Worm (Caenorhabditis elegans): ENCODE results near the gene srh-236.

The srh-236 gene

DNA sequence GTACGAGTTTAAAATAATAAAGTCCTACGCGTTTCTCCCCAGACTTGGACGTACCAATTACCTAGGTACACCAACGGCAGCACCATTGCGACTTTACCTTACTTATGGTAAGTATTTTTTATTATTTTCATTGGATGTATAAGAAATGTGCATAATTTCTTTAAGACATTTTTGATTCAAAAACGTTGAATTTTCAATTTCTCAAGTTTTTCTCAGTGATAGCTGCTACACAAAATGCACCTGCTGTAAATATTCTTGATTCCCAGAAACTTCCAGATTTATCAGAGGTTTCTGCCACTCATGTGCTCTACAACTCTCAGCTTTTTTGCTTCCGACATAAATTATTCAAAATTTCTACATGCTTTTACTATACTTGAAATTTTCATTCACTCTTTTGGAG lies 29.8 kb downstream of the srh-236 start, which contains the start of gene srh-159:
srh-159 (plus strand) TSS at position 301 of the 400 bp plus-strand sequence.
- TF ChIP-seq elt-3 (tag; optimal IDR thresholded peaks at IDR 0.05) (no peak), nhr-2 (tag; optimal IDR thresholded peaks at IDR 0.05) (no peak), mls-2 (tag; optimal IDR thresholded peaks at IDR 0.05) (no peak), unc-120 (tag; optimal IDR thresholded peaks at IDR 0.05; ENCODE audit: poor library complexity, severe bottlenecking) (no peak), pha-4 (tag; optimal IDR thresholded peaks at IDR 0.05) (no peak), lin-32 (GFP tag; optimal IDR thresholded peaks at IDR 0.05) (no peak), cnd-1 (tag; optimal IDR thresholded peaks at IDR 0.05) (no peak), blmp-1 (tag; optimal IDR thresholded peaks at IDR 0.05) (no peak), bed-3 (GFP tag; optimal IDR thresholded peaks at IDR 0.05) (no peak), hlh-1 (tag; optimal IDR thresholded peaks at IDR 0.05) (no peak), nhr-28 (tag; optimal IDR thresholded peaks at IDR 0.05) (no peak), mep-1 (tag; optimal IDR thresholded peaks at IDR 0.05) (no peak), nhr-237 (tag; optimal IDR thresholded peaks at IDR 0.05) (no peak), drap-1 (GFP tag; optimal IDR thresholded peaks at IDR 0.05) (no peak), mab-5 (tag; optimal IDR thresholded peaks at IDR 0.05) (no peak), ceh-43 (GFP tag; optimal IDR thresholded peaks at IDR 0.05) (no peak), ceh-39 (tag; optimal IDR thresholded peaks at IDR 0.05) (no peak), M03D4.4 (tag; optimal IDR thresholded peaks at IDR 0.05) (no peak), flh-1 (GFP tag; optimal IDR thresholded peaks at IDR 0.05) (no peak)

DNA sequence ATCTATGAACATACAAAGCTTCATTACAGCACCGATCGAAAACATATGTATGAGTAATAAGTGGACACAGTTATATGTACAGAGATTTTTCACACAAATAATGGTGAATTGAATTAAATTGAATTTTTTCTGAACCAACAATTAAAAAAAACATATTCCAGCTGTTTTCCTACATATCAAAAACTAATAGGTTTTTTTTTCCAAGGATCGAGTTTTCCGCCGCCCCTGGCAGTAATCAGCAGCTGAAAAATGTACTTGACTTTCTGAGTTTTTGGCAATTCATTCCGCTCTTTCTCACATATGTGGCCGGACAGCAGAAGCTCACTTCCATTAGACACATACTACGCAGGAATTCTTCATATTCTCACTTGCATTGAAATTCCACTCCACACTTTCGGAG lies 33.4 kb downstream of the srh-236 start, which contains the start of gene srh-174:
srh-174 (plus strand) TSS at position 301 of the 400 bp plus-strand sequence.
- TF ChIP-seq mab-5 (tag; optimal IDR thresholded peaks at IDR 0.05) (no peak), ces-1 (GFP tag; optimal IDR thresholded peaks at IDR 0.05) (no peak), tbx-8 (GFP tag; optimal IDR thresholded peaks at IDR 0.05) (no peak), hlh-1 (tag; optimal IDR thresholded peaks at IDR 0.05) (no peak), mls-2 (tag; optimal IDR thresholded peaks at IDR 0.05) (no peak), nhr-28 (tag; optimal IDR thresholded peaks at IDR 0.05) (no peak), bed-3 (GFP tag; optimal IDR thresholded peaks at IDR 0.05) (no peak), drap-1 (GFP tag; optimal IDR thresholded peaks at IDR 0.05) (no peak)

DNA sequence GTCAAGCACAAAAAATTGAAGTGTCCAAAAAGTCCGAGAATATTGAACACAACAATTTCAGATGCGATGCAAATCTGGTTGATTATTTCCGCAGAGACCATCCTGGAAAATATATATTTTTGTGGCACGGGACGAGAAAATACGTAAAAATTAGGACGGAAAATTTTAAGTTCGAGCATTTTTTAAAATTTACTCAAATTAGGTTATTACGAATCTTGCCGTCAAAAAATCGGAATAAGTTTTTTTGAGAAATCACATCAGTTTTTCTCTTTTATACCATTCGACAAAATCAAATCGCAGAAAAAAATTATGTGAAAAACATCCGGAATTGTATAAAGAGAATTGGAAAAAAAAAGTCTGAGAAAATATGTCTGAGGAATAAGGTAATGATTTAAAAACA lies 33.9 kb downstream of the srh-236 start, which contains the start of gene srsx-1:
srsx-1 (minus strand) TSS at position 101 of the 400 bp plus-strand sequence.
- TF ChIP-seq M03D4.4 (tag; optimal IDR thresholded peaks at IDR 0.05) (no peak), sem-2 (GFP tag; optimal IDR thresholded peaks at IDR 0.05) (no peak), nhr-237 (tag; optimal IDR thresholded peaks at IDR 0.05) (no peak), unc-120 (tag; optimal IDR thresholded peaks at IDR 0.05; ENCODE audit: poor library complexity, severe bottlenecking) (no peak), lin-13 (tag; optimal IDR thresholded peaks at IDR 0.05) (no peak), unc-39 (tag; optimal IDR thresholded peaks at IDR 0.05) (no peak), cnd-1 (tag; optimal IDR thresholded peaks at IDR 0.05) (no peak), pha-4 (tag; optimal IDR thresholded peaks at IDR 0.05) (no peak), bed-3 (GFP tag; optimal IDR thresholded peaks at IDR 0.05) (no peak), nhr-28 (tag; optimal IDR thresholded peaks at IDR 0.05) (no peak), lin-32 (GFP tag; optimal IDR thresholded peaks at IDR 0.05) (no peak), zip-8 (tag; optimal IDR thresholded peaks at IDR 0.05) (no peak), snpc-4 (tag; optimal IDR thresholded peaks at IDR 0.05) (no peak), ceh-43 (GFP tag; optimal IDR thresholded peaks at IDR 0.05) (no peak), blmp-1 (tag; optimal IDR thresholded peaks at IDR 0.05) (no peak), elt-3 (tag; optimal IDR thresholded peaks at IDR 0.05) (no peak), sptf-1 (tag; optimal IDR thresholded peaks at IDR 0.05) (no peak), ceh-39 (tag; optimal IDR thresholded peaks at IDR 0.05) (no peak)

DNA sequence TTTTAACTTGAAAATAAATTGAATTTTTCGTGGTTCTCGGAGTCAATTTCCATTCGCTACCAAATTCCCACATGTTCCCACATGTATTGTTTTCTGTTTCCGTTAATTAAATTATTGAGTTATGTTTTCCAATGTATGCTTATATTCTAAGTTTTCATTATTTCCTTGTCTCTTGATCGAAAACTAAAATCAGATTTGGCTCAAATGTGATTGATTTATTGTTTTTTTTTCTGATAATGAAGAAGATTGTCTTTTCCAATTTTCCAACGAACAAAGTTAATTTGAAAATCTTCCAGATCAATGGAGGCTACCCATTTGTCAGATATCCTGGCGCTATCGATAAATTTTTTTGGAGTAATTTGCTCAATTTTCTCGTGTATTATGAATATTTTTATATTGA lies 38.1 kb downstream of the srh-236 start, which contains the start of gene srbc-25:
srbc-25 (plus strand) TSS at position 301 of the 400 bp plus-strand sequence.
- TF ChIP-seq sem-2 (GFP tag; optimal IDR thresholded peaks at IDR 0.05) (no peak), ceh-43 (GFP tag; optimal IDR thresholded peaks at IDR 0.05) (no peak), sptf-1 (tag; optimal IDR thresholded peaks at IDR 0.05) (no peak), unc-39 (tag; optimal IDR thresholded peaks at IDR 0.05) (no peak), nhr-2 (tag; optimal IDR thresholded peaks at IDR 0.05) (no peak), ceh-83 (GFP tag; optimal IDR thresholded peaks at IDR 0.05) (no peak), nhr-12 (tag; optimal IDR thresholded peaks at IDR 0.05) (no peak), unc-120 (tag; optimal IDR thresholded peaks at IDR 0.05; ENCODE audit: poor library complexity, severe bottlenecking) (no peak), ham-2 (GFP tag; optimal IDR thresholded peaks at IDR 0.05) (no peak), tbx-8 (GFP tag; optimal IDR thresholded peaks at IDR 0.05) (no peak), pha-4 (tag; optimal IDR thresholded peaks at IDR 0.05) (no peak), lsy-2 (tag; optimal IDR thresholded peaks at IDR 0.05) (no peak), flh-1 (GFP tag; optimal IDR thresholded peaks at IDR 0.05) (no peak), nhr-237 (tag; optimal IDR thresholded peaks at IDR 0.05) (no peak), mep-1 (tag; optimal IDR thresholded peaks at IDR 0.05) (no peak), lin-32 (GFP tag; optimal IDR thresholded peaks at IDR 0.05) (no peak), ceh-39 (tag; optimal IDR thresholded peaks at IDR 0.05) (no peak), zip-8 (tag; optimal IDR thresholded peaks at IDR 0.05) (no peak), M03D4.4 (tag; optimal IDR thresholded peaks at IDR 0.05) (no peak)
